Worm (Caenorhabditis elegans) whole organism, L4/young adult: ENCODE data around the gene C40A11.8.
"Not testable (repeated sequence)": the region's sequence is repeated elsewhere in the genome, so short reads cannot be mapped to it uniquely, and the experiment has no call there.

Experiments used
- W03F9.2 ChIP-seq: fragments of 150-350 bp; optimal IDR thresholded peaks from 2 replicates; lab custom pipeline; 2014; ENCODE audit warnings: missing biosample characterization, missing genetic modification characterization
- dao-5 ChIP-seq: sonication (generic microtip); optimal IDR thresholded peaks from 2 replicates; lab custom pipeline; 2016; ENCODE audit warnings: missing genotype, missing genetic modification characterization, moderate library complexity, missing compliant biosample characterization
- him-1 ChIP-seq: sonication (generic microtip); optimal IDR thresholded peaks from 2 replicates; lab custom pipeline; 2016; ENCODE audit warnings: missing genotype, missing genetic modification reagents, missing genetic modification characterization, missing compliant biosample characterization

The C40A11.8 gene

DNA sequence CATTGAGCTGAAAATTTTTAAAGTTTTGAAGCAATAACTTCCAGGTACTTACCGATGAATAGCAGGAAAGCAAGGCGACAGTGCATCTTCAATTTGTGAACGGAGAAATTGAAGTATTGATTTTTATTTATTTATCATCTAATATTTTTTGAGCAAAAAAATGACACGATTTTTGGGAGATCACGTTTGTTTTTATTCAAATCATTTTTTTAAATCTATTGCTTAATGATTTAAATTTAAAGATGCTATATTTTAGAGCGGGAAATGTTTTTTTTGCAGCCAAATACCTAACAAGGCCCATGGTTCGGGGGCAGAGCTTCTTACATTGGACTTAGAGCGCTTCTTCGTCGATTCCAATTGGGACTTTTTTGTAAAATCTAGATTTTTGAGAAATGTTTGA, 15.6 kb upstream of the C40A11.8 start, which contains the start of gene C33C12.4:
C33C12.4 (minus strand) TSS at position 101 of the 400 bp plus-strand sequence.
- TF ChIP-seq dao-5 (no peak), W03F9.2 (tag; lab: Kevin White, UChicago) (no peak), him-1 (tag; lab: Kevin White, UChicago) (no peak)

DNA sequence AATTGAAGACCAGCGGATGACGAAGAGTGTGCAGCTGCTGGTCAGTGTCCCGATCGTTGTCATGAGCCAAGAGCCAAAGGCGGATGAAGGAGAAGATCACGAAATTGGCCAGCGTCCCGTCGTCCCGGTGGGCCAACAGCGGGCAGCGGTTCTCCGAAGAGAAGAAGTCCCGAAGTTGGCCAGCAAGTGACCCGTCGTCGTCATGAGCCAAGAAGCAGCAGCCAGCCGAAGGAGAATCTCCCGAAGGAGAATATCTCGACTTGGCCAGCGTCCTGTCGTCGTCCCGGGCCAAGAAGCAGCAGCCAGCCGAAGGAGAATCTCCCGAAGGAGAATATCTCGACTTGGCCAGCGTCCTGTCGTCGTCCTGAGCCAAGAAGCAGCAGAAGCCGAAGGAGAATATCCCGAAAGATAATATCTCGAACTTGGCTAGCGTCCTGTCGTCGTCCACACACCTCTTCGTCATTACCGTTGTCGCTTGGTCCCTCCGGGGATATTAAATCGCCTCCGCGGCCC, 12.7 kb upstream of the C40A11.8 start, which contains the start of gene C33C12.11:
C33C12.11 (minus strand) TSS at position 463 of the 513 bp plus-strand sequence.
- not testable (repeated sequence) for TF ChIP-seq dao-5; W03F9.2 (tag; lab: Kevin White, UChicago); him-1 (tag; lab: Kevin White, UChicago)

ce11 chrII:2153708-2154107, 3.0 kb upstream of the C40A11.8 start, which contains the start of gene math-18:
Gene math-18 (plus strand): TSS chrII:2154008.
- not testable (repeated sequence) for TF ChIP-seq him-1 (tag; lab: Kevin White, UChicago); W03F9.2 (tag; lab: Kevin White, UChicago); dao-5

- no peak for TF ChIP-seq dao-5
- no peak for TF ChIP-seq W03F9.2 (tag; lab: Kevin White, UChicago)
- no peak for TF ChIP-seq him-1 (tag; lab: Kevin White, UChicago)
Measured at ce11 chrII:2152455-2152854, 1.7 kb upstream of the C40A11.8 start.

ce11 chrII:2146900-2147375, 3.8 kb downstream of the C40A11.8 start, which contains the start of gene C40A11.2:
Gene C40A11.2 (plus strand): TSS chrII:2146950.
- TF ChIP-seq W03F9.2 (tag; lab: Kevin White, UChicago): no peak
- no peak for TF ChIP-seq dao-5
- no peak for TF ChIP-seq him-1 (tag; lab: Kevin White, UChicago)

ce11 chrII:2145566-2145965, 5.2 kb downstream of the C40A11.8 start, which contains the start of gene C40A11.6:
Gene C40A11.6 (minus strand): TSS chrII:2145666.
- TF ChIP-seq him-1 (tag; lab: Kevin White, UChicago): no peak
- no peak for TF ChIP-seq dao-5
- no peak for TF ChIP-seq W03F9.2 (tag; lab: Kevin White, UChicago)

ce11 chrII:2140817-2141216, 9.9 kb downstream of the C40A11.8 start, which contains the start of gene C40A11.3:
Gene C40A11.3 (plus strand): TSS chrII:2141117.
- TF ChIP-seq W03F9.2 (tag; lab: Kevin White, UChicago) (no peak), him-1 (tag; lab: Kevin White, UChicago) (no peak), dao-5 (no peak)

ce11 chrII:2138901-2139300, 11.8 kb downstream of the C40A11.8 start:
- TF ChIP-seq him-1 (tag; lab: Kevin White, UChicago) (no peak), dao-5 (no peak), W03F9.2 (tag; lab: Kevin White, UChicago) (no peak)

- TF ChIP-seq him-1 (tag; lab: Kevin White, UChicago): no peak
- TF ChIP-seq dao-5: no peak
- TF ChIP-seq W03F9.2 (tag; lab: Kevin White, UChicago): no peak
Measured at ce11 chrII:2137235-2137634, 13.5 kb downstream of the C40A11.8 start, which contains the start of gene C40A11.4. Gene C40A11.4 (plus strand): TSS chrII:2137422.

- no peak for TF ChIP-seq W03F9.2 (tag; lab: Kevin White, UChicago)
- no peak for TF ChIP-seq dao-5
- no peak for TF ChIP-seq him-1 (tag; lab: Kevin White, UChicago)
Measured at ce11 chrII:2135604-2136003, 15.1 kb downstream of the C40A11.8 start, which contains the start of gene hpo-7. Gene hpo-7 (minus strand): TSS chrII:2135704.

ce11 chrII:2130770-2131169, 20.0 kb downstream of the C40A11.8 start, which contains the start of gene sdz-28:
Gene sdz-28 (plus strand): TSS chrII:2131070.
- TF ChIP-seq dao-5: no peak
- no peak for TF ChIP-seq him-1 (tag; lab: Kevin White, UChicago)
- TF ChIP-seq W03F9.2 (tag; lab: Kevin White, UChicago): no peak

ce11 chrII:2122762-2123161, 28.0 kb downstream of the C40A11.8 start:
- no peak for TF ChIP-seq dao-5

- no peak for TF ChIP-seq dao-5
- TF ChIP-seq W03F9.2 (tag; lab: Kevin White, UChicago): no peak
- no peak for TF ChIP-seq him-1 (tag; lab: Kevin White, UChicago)
Measured at ce11 chrII:2122091-2122490, 28.6 kb downstream of the C40A11.8 start, which contains the start of gene math-37. Gene math-37 (minus strand): TSS chrII:2122191.

DNA sequence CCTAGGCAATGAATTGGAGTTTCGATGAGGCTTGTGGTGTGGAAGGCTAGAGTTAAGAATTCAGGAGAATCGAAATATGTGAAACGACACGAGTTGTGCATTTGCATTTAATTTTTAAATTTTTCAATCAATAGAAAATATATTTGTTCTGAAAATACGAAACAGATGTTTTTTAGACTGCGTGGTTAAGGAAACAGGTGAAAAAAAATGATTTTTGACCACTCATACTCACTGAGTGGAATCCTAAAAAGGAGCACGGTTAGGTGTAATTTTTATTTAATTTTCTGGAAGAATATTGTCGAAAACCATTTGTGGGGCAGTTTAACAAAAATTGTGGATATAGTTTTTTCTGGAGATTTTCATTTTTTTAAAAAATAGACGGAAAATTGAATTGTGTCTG, 33.9 kb downstream of the C40A11.8 start, which contains the start of gene srh-195:
srh-195 (minus strand) TSS at position 101 of the 400 bp plus-strand sequence.
- TF ChIP-seq him-1 (tag; lab: Kevin White, UChicago) (no peak), W03F9.2 (tag; lab: Kevin White, UChicago) (no peak), dao-5 (no peak)
